Fruit fly (Drosophila melanogaster) whole organism, prepupa: ENCODE measurements around the gene CG6901.

Source experiments
- Blimp-1 ChIP-seq: fragments of 200-800 bp; sonication (Bioruptor generic); optimal IDR thresholded peaks from 3 replicates; lab custom pipeline; 2017; ENCODE audit warnings: missing biosample characterization, missing genetic modification characterization, mild to moderate bottlenecking, moderate library complexity, missing genetic modification reagents
- CG11902 ChIP-seq: fragments of 200-800 bp; sonication (Bioruptor generic); optimal IDR thresholded peaks from 3 replicates; lab custom pipeline; 2016; ENCODE audit warnings: missing biosample characterization, missing genetic modification characterization
- CG16779 ChIP-seq: fragments of 200-800 bp; sonication (Bioruptor generic); optimal IDR thresholded peaks from 3 replicates; lab custom pipeline; 2017; ENCODE audit warnings: missing biosample characterization, mild to moderate bottlenecking, missing genetic modification characterization
- CG6854 ChIP-seq: fragments of 200-800 bp; sonication (Bioruptor generic); optimal IDR thresholded peaks from 2 replicates; lab custom pipeline; 2017; ENCODE audit warnings: missing biosample characterization, mild to moderate bottlenecking, missing genetic modification characterization
- CG8632 ChIP-seq: fragments of 200-800 bp; sonication (Bioruptor generic); optimal IDR thresholded peaks from 3 replicates; lab custom pipeline; 2016; ENCODE audit warnings: missing biosample characterization, missing genetic modification characterization
- Smox ChIP-seq: fragments of 200-800 bp; sonication (Bioruptor generic); optimal IDR thresholded peaks from 3 replicates; lab custom pipeline; 2016; ENCODE audit warnings: missing biosample characterization, missing genetic modification characterization
- esn ChIP-seq: fragments of 200-800 bp; sonication (Bioruptor generic); optimal IDR thresholded peaks from 2 replicates; lab custom pipeline; 2016; ENCODE audit warnings: missing biosample characterization, mild to moderate bottlenecking, missing genetic modification characterization, moderate library complexity

- TF ChIP-seq CG6854 (no peak), CG16779 (tag; lab: Kevin White, UChicago) (no peak), Smox (no peak), CG8632 (no peak), CG11902 (GFP tag; lab: Kevin White, UChicago) (no peak), Blimp-1 (GFP tag; lab: Kevin White, UChicago) (no peak), esn (GFP tag; lab: Kevin White, UChicago) (no peak)
Observed at dm6 chr3R:16323093-16323492, at the start of gene CG6901.
